Worm (Caenorhabditis elegans): ENCODE measurements around the gene oga-1.

ce11 chrX:9311225-9311624 lies 36.0 kb downstream of the oga-1 start, which contains the start of gene H29C22.1:
- TF ChIP-seq hnd-1 (tag; optimal IDR thresholded peaks at IDR 0.05) (no peak), B0310.2 (tag; optimal IDR thresholded peaks at IDR 0.05) (no peak), sea-1 (GFP tag; conservative IDR thresholded peaks at IDR 0.05) (no peak), ceh-36 (tag; optimal IDR thresholded peaks at IDR 0.05) (no peak), aly-1 (tag; optimal IDR thresholded peaks at IDR 0.05) (no peak), tbx-11 (GFP tag; IDR thresholded peaks at IDR 0.05) (no peak), ama-1 (optimal IDR thresholded peaks at IDR 0.05) (no peak), F13C5.2 (tag; optimal IDR thresholded peaks at IDR 0.05) (no peak), flt-1 (GFP tag; IDR thresholded peaks at IDR 0.05) (no peak)
